Worm (Caenorhabditis elegans) whole organism, L2 larva: ENCODE data around the gene alh-6.

Experiments used
- ZK546.5 ChIP-seq: sonication (generic microtip); optimal IDR thresholded peaks from 2 replicates; lab custom pipeline; 2017; ENCODE audit warnings: missing biosample characterization, missing genetic modification characterization
- ama-1 ChIP-seq: fragments of 150-350 bp; optimal IDR thresholded peaks from 2 replicates; lab custom pipeline; 2018; ENCODE audit warnings: inconsistent platforms
- ztf-11 ChIP-seq: sonication (generic microtip); optimal IDR thresholded peaks from 2 replicates; lab custom pipeline; 2017; ENCODE audit warnings: missing biosample characterization, missing genetic modification characterization

DNA sequence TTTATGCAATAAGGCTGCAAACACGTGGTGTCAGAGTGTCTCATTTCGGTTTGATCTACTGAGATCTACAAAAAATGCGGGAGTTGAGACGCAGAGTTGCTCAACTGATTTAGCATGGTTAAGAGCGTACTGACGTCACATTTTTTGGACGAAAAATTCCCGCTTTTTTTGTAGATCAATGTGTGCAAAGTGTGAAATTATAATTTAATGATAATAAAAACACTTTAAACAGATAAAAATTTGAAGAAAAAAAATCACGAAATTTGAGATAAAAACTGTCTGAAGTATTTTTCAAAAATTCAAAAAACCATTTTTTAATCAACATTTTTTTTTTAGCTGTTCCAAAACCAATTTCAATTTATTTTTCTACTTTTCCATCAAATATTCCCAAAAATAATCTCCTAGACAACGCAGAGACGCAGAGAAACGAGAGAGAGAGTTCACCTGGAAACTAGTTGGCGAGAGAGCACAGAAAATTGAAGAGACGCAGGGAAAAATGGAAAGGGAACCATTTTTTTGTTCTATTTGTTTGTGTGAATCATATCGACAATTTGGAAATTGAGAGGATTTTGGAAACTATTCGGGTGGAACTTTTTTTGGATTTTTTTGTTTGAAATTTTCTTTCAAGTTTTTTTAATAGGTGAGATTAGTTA is 12.8 kb downstream of the alh-6 start:
- no peak for TF ChIP-seq ama-1 (lab: Kevin White, UChicago)
- no peak for TF ChIP-seq ztf-11 (tag; lab: Kevin White, UChicago)
- no peak for TF ChIP-seq ZK546.5 (tag; lab: Kevin White, UChicago)
